Worm (Caenorhabditis elegans) whole organism, L1 larva: Measurements from ENCODE around the gene T19D12.10.

Experiments
- C16A3.4 ChIP-seq: fragments of 150-350 bp; optimal IDR thresholded peaks from 2 replicates; lab custom pipeline; 2014; ENCODE audit warnings: missing biosample characterization, missing genetic modification characterization
- F16B12.6 ChIP-seq: fragments of 150-350 bp; optimal IDR thresholded peaks from 2 replicates; lab custom pipeline; 2014; ENCODE audit warnings: missing biosample characterization, missing genetic modification characterization
- Y116A8C.19 ChIP-seq: sonication (generic microtip); optimal IDR thresholded peaks from 2 replicates; lab custom pipeline; 2016; ENCODE audit warnings: missing compliant biosample characterization, missing genetic modification characterization, borderline replicate concordance
- aha-1 ChIP-seq: fragments of 150-350 bp; optimal IDR thresholded peaks from 2 replicates; lab custom pipeline; 2014; ENCODE audit warnings: missing biosample characterization, missing genetic modification characterization
- alr-1 ChIP-seq: fragments of 200-800 bp; sonication (Bioruptor generic); optimal IDR thresholded peaks from 2 replicates; lab custom pipeline; 2018; ENCODE audit warnings: borderline replicate concordance, mild to moderate bottlenecking, missing genetic modification characterization, missing compliant biosample characterization
- ama-1 ChIP-seq: fragments of 150-350 bp; optimal IDR thresholded peaks from 2 replicates; lab custom pipeline; 2014
- blmp-1 ChIP-seq: fragments of 150-350 bp; optimal IDR thresholded peaks from 2 replicates; lab custom pipeline; 2014; ENCODE audit warnings: missing biosample characterization, missing genetic modification characterization
- ceh-8 ChIP-seq: fragments of 200-800 bp; sonication (Bioruptor generic); optimal IDR thresholded peaks from 2 replicates; lab custom pipeline; 2018; ENCODE audit warnings: mild to moderate bottlenecking, missing genetic modification characterization, moderate library complexity, missing compliant biosample characterization
- dsc-1 ChIP-seq: sonication (generic microtip); optimal IDR thresholded peaks from 2 replicates; lab custom pipeline; 2016; ENCODE audit warnings: mild to moderate bottlenecking, missing genetic modification characterization, missing compliant biosample characterization
- efl-1 ChIP-seq, 4 experiments: fragments of 150-350 bp; optimal IDR thresholded peaks in 3 of 4; peaks in 1 of 4; 1 replicate in 1 of 4; 2 replicates in 3 of 4; lab custom pipeline; 2014; ENCODE audit warnings: missing biosample characterization in 2 of 4, missing genetic modification characterization in 2 of 4, missing genetic modification reagents in 2 of 4
- egl-27 ChIP-seq, 2 experiments: fragments of 150-350 bp in 1 of 2; sonication (generic microtip); optimal IDR thresholded peaks; 3 replicates each; lab custom pipeline; 2017 to 2018; ENCODE audit warnings: missing biosample characterization in 2 of 2, missing genetic modification characterization in 2 of 2, missing genetic modification reagents in 2 of 2
- elt-2 ChIP-seq: sonication (generic microtip); optimal IDR thresholded peaks from 2 replicates; lab custom pipeline; 2016; ENCODE audit warnings: missing genetic modification characterization, mild to moderate bottlenecking, inconsistent platforms, missing compliant biosample characterization, missing genetic modification reagents
- elt-3 ChIP-seq, 6 experiments: fragments of 150-350 bp in 1 of 6; sonication (generic microtip); optimal IDR thresholded peaks; 2 replicates each; lab custom pipeline; 2017 to 2018; ENCODE audit warnings: missing biosample characterization in 6 of 6, missing genetic modification characterization in 6 of 6, inconsistent platforms in 1 of 6
- fkh-10 ChIP-seq: sonication (generic microtip); optimal IDR thresholded peaks from 2 replicates; lab custom pipeline; 2017; ENCODE audit warnings: missing biosample characterization, missing genetic modification reagents, missing genetic modification characterization
- fkh-4 ChIP-seq: sonication (generic microtip); optimal IDR thresholded peaks from 2 replicates; lab custom pipeline; 2016; ENCODE audit warnings: missing compliant biosample characterization, missing genetic modification characterization, borderline replicate concordance
- grh-1 ChIP-seq: fragments of 200-800 bp; sonication (Bioruptor generic); IDR thresholded peaks from 2 replicates; pipeline ENCODE4 v1.3.6; 2022; ENCODE audit warnings: missing genetic modification reagents, missing genetic modification characterization, missing compliant biosample characterization
- jun-1 ChIP-seq: fragments of 150-350 bp; optimal IDR thresholded peaks from 2 replicates; lab custom pipeline; 2014; ENCODE audit warnings: missing biosample characterization, missing genetic modification reagents, missing genetic modification characterization
- lin-14 ChIP-seq: fragments of 200-800 bp; sonication (Bioruptor generic); optimal IDR thresholded peaks from 2 replicates; lab custom pipeline; 2018; ENCODE audit warnings: mild to moderate bottlenecking, missing genetic modification characterization, moderate library complexity, missing compliant biosample characterization
- lin-35 ChIP-seq, 2 experiments: fragments of 150-350 bp; optimal IDR thresholded peaks; 2 replicates each; lab custom pipeline; 2014; ENCODE audit warnings: missing biosample characterization in 2 of 2, missing genetic modification characterization in 2 of 2, missing genetic modification reagents in 2 of 2
- lir-3 ChIP-seq: sonication (generic microtip); optimal IDR thresholded peaks from 2 replicates; lab custom pipeline; 2016; ENCODE audit warnings: mild to moderate bottlenecking, missing genetic modification characterization, moderate library complexity, missing compliant biosample characterization; ENCODE audit not compliant: poor library complexity
- mef-2 ChIP-seq: fragments of 150-350 bp; optimal IDR thresholded peaks from 2 replicates; lab custom pipeline; 2014; ENCODE audit warnings: missing biosample characterization, missing genetic modification characterization
- nhr-11 ChIP-seq: fragments of 150-350 bp; optimal IDR thresholded peaks from 2 replicates; lab custom pipeline; 2014; ENCODE audit warnings: missing biosample characterization, missing genetic modification characterization
- nhr-19 ChIP-seq: fragments of 200-800 bp; sonication (Bioruptor generic); conservative IDR thresholded peaks from 2 replicates; pipeline ENCODE4 v1.3.6; 2022; ENCODE audit warnings: missing genetic modification characterization, missing compliant biosample characterization
- nhr-71 ChIP-seq: sonication (generic microtip); optimal IDR thresholded peaks from 2 replicates; lab custom pipeline; 2016; ENCODE audit warnings: mild to moderate bottlenecking, missing genetic modification characterization, moderate library complexity, missing compliant biosample characterization
- nhr-85 ChIP-seq: sonication (generic microtip); peaks from one replicate; lab custom pipeline; 2016; ENCODE audit warnings: missing genetic modification characterization, inconsistent platforms, missing compliant biosample characterization
- pag-3 ChIP-seq: sonication (generic microtip); optimal IDR thresholded peaks from 2 replicates; lab custom pipeline; 2017; ENCODE audit warnings: missing genetic modification characterization, mild to moderate bottlenecking, missing compliant biosample characterization, antibody characterized with exemption, borderline replicate concordance; ENCODE audit not compliant: insufficient read depth
- pax-3 ChIP-seq: fragments of 200-800 bp; sonication (Bioruptor generic); optimal IDR thresholded peaks from 2 replicates; lab custom pipeline; 2018; ENCODE audit warnings: mild to moderate bottlenecking, missing genetic modification characterization, moderate library complexity, missing compliant biosample characterization
- skn-1 ChIP-seq: fragments of 150-350 bp; optimal IDR thresholded peaks from 2 replicates; lab custom pipeline; 2014; ENCODE audit warnings: missing biosample characterization, missing genetic modification characterization
- vab-15 ChIP-seq: sonication (generic microtip); optimal IDR thresholded peaks from 2 replicates; lab custom pipeline; 2017; ENCODE audit warnings: missing genotype, mild to moderate bottlenecking, missing genetic modification characterization, missing compliant biosample characterization
- xbp-1 ChIP-seq: sonication (generic microtip); optimal IDR thresholded peaks from 2 replicates; lab custom pipeline; 2016; ENCODE audit warnings: missing genetic modification characterization, missing compliant biosample characterization
- ztf-11 ChIP-seq, 2 experiments: sonication (generic microtip); optimal IDR thresholded peaks; 2 replicates each; lab custom pipeline; 2016 to 2017; ENCODE audit warnings: missing genetic modification characterization in 2 of 2, missing biosample characterization in 1 of 2, missing compliant biosample characterization in 1 of 2
- ztf-4 ChIP-seq: fragments of 150-350 bp; optimal IDR thresholded peaks from 2 replicates; lab custom pipeline; 2014; ENCODE audit warnings: missing biosample characterization, missing genetic modification characterization

The T19D12.10 gene

ce11 chrII:6619007-6619406 is 39.7 kb downstream of the T19D12.10 start (continued):
- TF ChIP-seq alr-1 (no peak), ztf-4 (tag; lab: Kevin White, UChicago) (no peak), grh-1 (GFP tag; lab: Robert Waterston, UW) (no peak), nhr-19 (no peak), xbp-1 (tag; lab: Kevin White, UChicago) (no peak), nhr-71 (tag; lab: Kevin White, UChicago) (peak; percentile 12), vab-15 (tag; lab: Kevin White, UChicago) (peak; percentile 27), F16B12.6 (no peak), pax-3 (no peak), fkh-10 (no peak), skn-1 (tag; lab: Kevin White, UChicago) (no peak), mef-2 (tag; lab: Kevin White, UChicago) (no peak), nhr-11 (tag; lab: Kevin White, UChicago) (no peak), lin-14 (GFP tag; lab: Kevin White, UChicago) (peak; percentile 30), lir-3 (tag; lab: Kevin White, UChicago) (no peak), dsc-1 (no peak), lin-35 (GFP tag; optimal IDR thresholded peaks at IDR 0.05; lab: Kevin White, UChicago) (peak in 1 of 2 experiments; percentile 13), jun-1 (tag; lab: Kevin White, UChicago) (no peak)

- no peak for TF ChIP-seq nhr-19
- no peak for TF ChIP-seq C16A3.4 (tag; lab: Kevin White, UChicago)
- TF ChIP-seq elt-3 (tag; optimal IDR thresholded peaks at IDR 0.05; lab: Kevin White, UChicago) = peak in 1 of 6 experiments; percentile 17
- peak; percentile 59 for TF ChIP-seq blmp-1
- peak; percentile 53 for TF ChIP-seq pag-3 (tag; lab: Kevin White, UChicago)
These were observed 41.9 kb downstream of the T19D12.10 start, which contains the start of gene klf-3 for ce11 chrII:6616770-6617169. Gene klf-3, plus strand, starts transcription at chrII:6616878.

ce11 chrII:6616135-6616534 is 42.5 kb downstream of the T19D12.10 start:
- TF ChIP-seq efl-1 (optimal IDR thresholded peaks at IDR 0.05; lab: Kevin White, UChicago) = no peak
- peak in 1 of 2 experiments; percentile 21 for TF ChIP-seq efl-1 (GFP tag; optimal IDR thresholded peaks at IDR 0.05 in 1 of 2; lab: Kevin White, UChicago)
- TF ChIP-seq elt-2 (tag; lab: Kevin White, UChicago) = peak; percentile 69
- no peak for TF ChIP-seq nhr-19
- no peak for TF ChIP-seq dsc-1
- no peak for TF ChIP-seq egl-27 (tag; optimal IDR thresholded peaks at IDR 0.05; lab: Kevin White, UChicago)

- TF ChIP-seq nhr-85 (tag; lab: Kevin White, UChicago) (peak; percentile 84), lin-14 (GFP tag; lab: Kevin White, UChicago) (peak; percentile 39), elt-2 (tag; lab: Kevin White, UChicago) (peak; percentile 83), ztf-11 (tag; optimal IDR thresholded peaks at IDR 0.05; lab: Kevin White, UChicago) (no peak), blmp-1 (peak; percentile 95), elt-3 (tag; optimal IDR thresholded peaks at IDR 0.05; lab: Kevin White, UChicago) (peak in 1 of 6 experiments; percentile 68), ama-1 (no peak)
These were observed 43.2 kb downstream of the T19D12.10 start for ce11 chrII:6615232-6616029.

- TF ChIP-seq fkh-4 (tag; lab: Kevin White, UChicago) (no peak), aha-1 (tag; lab: Kevin White, UChicago) (no peak), ceh-8 (GFP tag; lab: Kevin White, UChicago) (no peak), Y116A8C.19 (tag; lab: Kevin White, UChicago) (no peak), pax-3 (no peak), elt-2 (tag; lab: Kevin White, UChicago) (peak; percentile 63)
These were observed 44.2 kb downstream of the T19D12.10 start for ce11 chrII:6614500-6614899.
